Worm (Caenorhabditis elegans): ENCODE data around the gene ztf-18.

Gene ztf-18

DNA sequence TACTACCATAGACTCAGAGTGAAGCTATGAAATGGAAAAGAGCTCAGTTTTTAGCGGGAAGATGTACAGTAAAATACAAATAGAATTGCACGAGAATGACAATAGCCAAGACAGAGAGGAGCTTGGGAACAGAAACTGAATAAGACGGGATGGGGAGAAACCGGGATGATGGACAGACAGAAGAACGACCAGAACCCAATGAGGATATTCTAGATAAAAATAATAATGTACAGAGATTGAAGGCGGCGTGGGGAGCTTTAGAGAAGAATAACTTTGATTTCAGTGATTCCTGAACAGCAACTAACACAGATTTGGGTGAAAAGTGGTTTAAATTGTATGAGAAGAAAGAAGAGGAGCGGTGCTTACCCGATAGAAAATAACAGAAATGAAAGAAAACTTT is 14.1 kb downstream of the ztf-18 start:
- TF ChIP-seq F10B5.3 (tag; optimal IDR thresholded peaks at IDR 0.05) (no peak), R02D3.7 (tag; optimal IDR thresholded peaks at IDR 0.05) (no peak), mxl-2 (GFP tag; conservative IDR thresholded peaks at IDR 0.05) (no peak), fkh-10 (GFP tag; optimal IDR thresholded peaks at IDR 0.05) (no peak), mdl-1 (tag; optimal IDR thresholded peaks at IDR 0.05) (no peak), lsy-2 (tag; optimal IDR thresholded peaks at IDR 0.05) (no peak), lin-38 (GFP tag; IDR thresholded peaks at IDR 0.05) (peak; percentile 36; the same call in 1 of the 2 replicates), saeg-2 (GFP tag; IDR thresholded peaks at IDR 0.05) (no peak), unc-130 (GFP tag; optimal IDR thresholded peaks at IDR 0.05) (peak; percentile 46), D1046.2 (GFP tag; IDR thresholded peaks at IDR 0.05) (no peak), ces-1 (GFP tag; optimal IDR thresholded peaks at IDR 0.05) (no peak), ceh-82 (tag; optimal IDR thresholded peaks at IDR 0.05) (no peak), mes-2 (tag; optimal IDR thresholded peaks at IDR 0.05; ENCODE audit: poor library complexity, severe bottlenecking) (peak; percentile 15)

DNA sequence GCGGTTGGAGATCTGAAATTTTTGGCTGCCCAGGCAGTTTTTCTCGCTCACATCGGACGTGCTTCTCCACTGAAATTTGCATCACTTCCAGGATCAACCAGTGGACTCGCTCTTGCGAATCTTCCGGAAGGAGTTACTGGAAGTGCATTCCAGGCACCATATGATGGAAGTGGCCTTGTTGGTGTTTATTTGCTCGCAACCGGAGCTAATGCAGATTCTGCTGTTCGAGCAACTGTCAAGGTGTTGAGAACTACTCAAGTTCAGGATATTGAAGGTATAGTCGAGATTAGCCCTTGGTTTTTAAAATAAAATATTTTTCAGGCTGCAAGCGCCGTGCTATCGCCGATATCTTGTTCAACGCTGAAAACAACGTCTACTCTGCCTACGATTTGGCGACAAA is 14.7 kb downstream of the ztf-18 start:
- TF ChIP-seq egl-43 (GFP tag; IDR thresholded peaks at IDR 0.05) (no peak), dmd-6 (GFP tag; IDR thresholded peaks at IDR 0.05) (0 out of 2 replicates have a peak, but pooled peaks have one; percentile 11), ctbp-1 (GFP tag; IDR thresholded peaks at IDR 0.05) (no peak), nhr-41 (GFP tag; IDR thresholded peaks at IDR 0.05) (no peak)

DNA sequence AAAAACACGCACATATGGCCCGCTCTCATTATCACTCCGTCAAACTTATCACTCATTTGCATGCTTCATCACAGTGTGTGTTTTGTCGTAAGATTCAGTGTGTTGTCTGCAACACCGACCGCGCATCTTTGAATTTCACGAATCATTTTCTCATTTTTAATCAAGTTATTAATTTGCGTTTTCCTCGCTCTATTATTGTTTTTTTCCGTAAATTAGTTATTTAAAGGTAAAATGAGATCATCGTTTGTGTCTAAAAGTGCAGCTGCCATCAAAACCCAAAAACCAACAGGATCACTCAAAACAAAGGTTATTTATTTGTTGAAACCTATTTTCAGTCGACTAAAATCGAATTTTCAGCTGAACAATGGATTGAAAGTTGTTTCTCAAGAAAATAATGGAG is 15.9 kb downstream of the ztf-18 start, which contains the start of the genes T24C4.5 and ucr-2.3:
Gene T24C4.5, minus strand, starts transcription at position 101 of the 400 bp plus-strand sequence.
Gene ucr-2.3, plus strand, starts transcription at position 227 of the 400 bp plus-strand sequence.
- no peak for TF ChIP-seq D1046.2 (GFP tag; IDR thresholded peaks at IDR 0.05)

DNA sequence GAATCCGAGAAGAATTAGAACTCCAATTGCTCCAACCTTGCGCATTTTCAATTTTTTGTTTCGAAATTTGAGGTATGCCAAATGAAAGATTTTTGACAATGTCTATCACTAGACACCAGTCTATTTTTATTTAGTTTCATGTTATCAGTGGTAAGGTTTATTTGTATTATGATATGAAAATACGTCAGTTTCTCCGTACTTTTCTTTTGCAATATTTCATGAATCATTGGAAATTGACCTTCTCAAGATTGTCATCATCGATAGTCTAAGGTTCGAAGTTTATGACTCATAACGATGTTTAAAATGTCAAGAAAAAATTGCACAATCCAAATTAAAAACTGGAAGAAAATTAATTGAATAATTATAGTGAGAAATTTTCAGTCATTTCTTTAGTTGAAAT is 22.1 kb downstream of the ztf-18 start, which contains the start of gene clc-19:
Gene clc-19, minus strand, starts transcription at position 135 of the 400 bp plus-strand sequence.
- TF ChIP-seq madf-5 (GFP tag; IDR thresholded peaks at IDR 0.05) (no peak), skn-1 (tag; optimal IDR thresholded peaks at IDR 0.05) (no peak), nhr-6 (tag; optimal IDR thresholded peaks at IDR 0.05) (peak; percentile 54), pqm-1 (tag; optimal IDR thresholded peaks at IDR 0.05) (peak; percentile 49), dmd-6 (GFP tag; IDR thresholded peaks at IDR 0.05) (peak; percentile 35; the same call in 1 of the 2 replicates), saeg-2 (GFP tag; IDR thresholded peaks at IDR 0.05) (no peak), dve-1 (tag; optimal IDR thresholded peaks at IDR 0.05; ENCODE audit: insufficient read depth) (peak; percentile 31), daf-16 (GFP tag; optimal IDR thresholded peaks at IDR 0.05) (no peak), daf-16 (tag; optimal IDR thresholded peaks at IDR 0.05) (peak; percentile 19)

DNA sequence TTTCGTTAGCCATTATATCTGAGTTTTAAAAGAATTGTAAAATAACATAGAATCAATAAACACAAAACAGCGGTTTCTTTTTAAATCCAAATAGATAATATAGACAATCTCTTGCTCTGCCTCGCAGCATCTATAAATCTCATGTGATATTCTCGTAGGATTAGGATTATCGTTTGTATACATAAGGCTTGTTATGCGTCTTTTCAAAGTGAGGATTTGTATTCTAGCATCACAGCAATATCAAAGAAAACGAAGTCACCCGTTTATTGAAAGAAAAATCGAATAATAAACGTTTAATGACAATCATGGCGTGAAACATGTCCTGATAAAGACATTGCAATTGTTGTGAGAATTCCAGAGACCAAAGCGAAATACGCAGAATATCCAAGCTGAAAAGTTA is 23.1 kb downstream of the ztf-18 start, which contains the start of the genes T24C4.3 and clc-20:
Gene T24C4.3, minus strand, starts transcription at position 101 of the 400 bp plus-strand sequence.
Gene clc-20, plus strand, starts transcription at position 211 of the 400 bp plus-strand sequence.
- no peak for TF ChIP-seq pha-4 (GFP tag; IDR thresholded peaks at IDR 0.05)
- no peak for TF ChIP-seq pha-4 (tag; optimal IDR thresholded peaks at IDR 0.05)
- peak; percentile 11 for TF ChIP-seq aha-1 (tag)

DNA sequence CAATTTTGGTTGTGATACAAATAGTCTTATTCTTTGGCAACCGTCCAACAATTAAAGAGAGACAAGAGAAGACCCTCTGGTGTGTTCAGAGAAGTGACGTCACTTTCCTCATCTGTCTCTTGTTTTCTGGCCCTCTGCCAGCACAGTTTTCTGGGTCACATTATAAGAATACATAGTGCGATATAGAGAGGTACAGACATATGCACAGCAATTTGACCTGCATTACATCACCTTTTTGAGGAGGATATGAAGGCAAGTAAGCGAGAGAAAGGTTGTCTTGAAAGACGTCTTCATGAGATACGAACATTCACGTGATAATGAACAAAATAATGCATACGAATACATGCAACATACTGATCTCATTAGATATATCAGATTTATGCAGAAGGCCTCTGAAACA is 25.0 kb downstream of the ztf-18 start:
- no peak for TF ChIP-seq ztf-11 (tag; optimal IDR thresholded peaks at IDR 0.05)
- TF ChIP-seq mep-1 (tag; optimal IDR thresholded peaks at IDR 0.05), result no peak
- TF ChIP-seq madf-9 (GFP tag; conservative IDR thresholded peaks at IDR 0.05), result no peak
- no peak for TF ChIP-seq daf-19 (GFP tag; conservative IDR thresholded peaks at IDR 0.05)
- no peak for TF ChIP-seq mxl-2 (GFP tag; conservative IDR thresholded peaks at IDR 0.05)
- no peak for TF ChIP-seq aha-1 (tag)
- no peak for TF ChIP-seq ama-1 (optimal IDR thresholded peaks at IDR 0.05)
- no peak for TF ChIP-seq jun-1 (tag; optimal IDR thresholded peaks at IDR 0.05)
- TF ChIP-seq lim-7 (GFP tag; IDR thresholded peaks at IDR 0.05), result no peak
- no peak for TF ChIP-seq dmd-8 (GFP tag; IDR thresholded peaks at IDR 0.05)
- no peak for TF ChIP-seq unc-62 (GFP tag; optimal IDR thresholded peaks at IDR 0.05 in 1 of 2)
- no peak for TF ChIP-seq unc-62 (tag; optimal IDR thresholded peaks at IDR 0.05)
- TF ChIP-seq rbr-2 (tag; optimal IDR thresholded peaks at IDR 0.05), result no peak
- TF ChIP-seq lir-3 (tag; optimal IDR thresholded peaks at IDR 0.05), result no peak
- TF ChIP-seq ZK337.2 (GFP tag; IDR thresholded peaks at IDR 0.05), result no peak
